Fruit fly (Drosophila melanogaster): ENCODE data around the gene Gld.

Gene Gld

dm6 chr3R:7249460-7249859, 16.0 kb downstream of the Gld start, which contains the start of the genes CG1227 and Dtwd2 (continued):
- peak; percentile 92 for TF ChIP-seq odd (GFP tag; optimal IDR thresholded peaks at IDR 0.05)
- TF ChIP-seq CG10366 (GFP tag; IDR thresholded peaks at IDR 0.05) = peak; percentile 91
- no peak for TF ChIP-seq Side (GFP tag; optimal IDR thresholded peaks at IDR 0.05)
- TF ChIP-seq sim (GFP tag; IDR thresholded peaks at IDR 0.05) = peak; percentile 66; the same call in 1 of the 2 replicates
- TF ChIP-seq Mes4 (GFP tag; optimal IDR thresholded peaks at IDR 0.05) = peak; percentile 27
- peak; percentile 41 for TF ChIP-seq Jarid2 (GFP tag; optimal IDR thresholded peaks at IDR 0.05)
- peak; percentile 92 for TF ChIP-seq NfI (GFP tag; optimal IDR thresholded peaks at IDR 0.05)
- no peak for TF ChIP-seq gsb-n (tag; optimal IDR thresholded peaks at IDR 0.05)
- TF ChIP-seq gsb (GFP tag; IDR thresholded peaks at IDR 0.05) = peak; percentile 81
- TF ChIP-seq CG2202 (tag; optimal IDR thresholded peaks at IDR 0.05) = peak; percentile 84
- TF ChIP-seq Spps (tag; optimal IDR thresholded peaks at IDR 0.05) = peak; percentile 85
- TF ChIP-seq danr (GFP tag; IDR thresholded peaks at IDR 0.05) = peak; percentile 56; the same call in 1 of the 2 replicates
- no peak; the same call in none of the 2 replicates for TF ChIP-seq chm (GFP tag; IDR thresholded peaks at IDR 0.05)
- TF ChIP-seq CG10959 (GFP tag; IDR thresholded peaks at IDR 0.05) = peak; percentile 55; the same call in 1 of the 2 replicates
- TF ChIP-seq CG11085 (GFP tag; IDR thresholded peaks at IDR 0.05) = peak; percentile 46; the same call in 1 of the 2 replicates
- TF ChIP-seq CG7786 (GFP tag; optimal IDR thresholded peaks at IDR 0.05) = peak; percentile 28
- no peak; the same call in 1 of the 2 replicates for TF ChIP-seq vvl (GFP tag; IDR thresholded peaks at IDR 0.05)
- TF ChIP-seq CG10431 (GFP tag; optimal IDR thresholded peaks at IDR 0.05) = peak; percentile 80
- TF ChIP-seq CG14710 (tag; optimal IDR thresholded peaks at IDR 0.05) = peak; percentile 88
- TF ChIP-seq CG3163 (GFP tag; optimal IDR thresholded peaks at IDR 0.05) = no peak
- TF ChIP-seq salm (tag; optimal IDR thresholded peaks at IDR 0.05) = no peak
- peak; percentile 57 for TF ChIP-seq gt (GFP tag; IDR thresholded peaks at IDR 0.05)
- no peak for TF ChIP-seq HLHmδ (GFP tag; optimal IDR thresholded peaks at IDR 0.05)
- TF ChIP-seq Nf-YC (tag; optimal IDR thresholded peaks at IDR 0.05) = no peak
- peak; percentile 87 for TF ChIP-seq caup (GFP tag; optimal IDR thresholded peaks at IDR 0.05; ENCODE audit: severe bottlenecking)
- peak; percentile 32 for TF ChIP-seq Dad (GFP tag; optimal IDR thresholded peaks at IDR 0.05)
- peak; percentile 7 for TF ChIP-seq tup (GFP tag; optimal IDR thresholded peaks at IDR 0.05)
- peak; percentile 50 for TF ChIP-seq HLH54F (GFP tag; optimal IDR thresholded peaks at IDR 0.05)
- peak; percentile 96 for TF ChIP-seq CG17829 (tag; optimal IDR thresholded peaks at IDR 0.05)
- peak; percentile 74 for TF ChIP-seq toy (GFP tag; IDR thresholded peaks at IDR 0.05)
- TF ChIP-seq ttk (GFP tag; IDR thresholded peaks at IDR 0.05) = peak; percentile 91
- TF ChIP-seq stwl (tag; optimal IDR thresholded peaks at IDR 0.05) = peak; percentile 60
- peak; percentile 87 for TF ChIP-seq ranshi (GFP tag; IDR thresholded peaks at IDR 0.05)
- TF ChIP-seq nom (GFP tag; optimal IDR thresholded peaks at IDR 0.05) = no peak
- peak; percentile 73 for TF ChIP-seq zfh2 (GFP tag; optimal IDR thresholded peaks at IDR 0.05)
- TF ChIP-seq CG10462 (GFP tag; optimal IDR thresholded peaks at IDR 0.05) = peak; percentile 75
- no peak for TF ChIP-seq Dip2 (GFP tag; IDR thresholded peaks at IDR 0.05)
- no peak for TF ChIP-seq CG11723 (GFP tag; optimal IDR thresholded peaks at IDR 0.05)
- no peak for TF ChIP-seq Doc3 (GFP tag; IDR thresholded peaks at IDR 0.05; ENCODE audit: partially characterized antibody)
- peak; percentile 49 for TF ChIP-seq sima (GFP tag; optimal IDR thresholded peaks at IDR 0.05)
- TF ChIP-seq cad (GFP tag; optimal IDR thresholded peaks at IDR 0.05) = no peak
- peak; percentile 94 for TF ChIP-seq Meics (GFP tag; optimal IDR thresholded peaks at IDR 0.05)
- TF ChIP-seq CG6813 (GFP tag; optimal IDR thresholded peaks at IDR 0.05) = peak; percentile 81
- TF ChIP-seq CG11247 (GFP tag; IDR thresholded peaks at IDR 0.05) = peak; percentile 89
- TF ChIP-seq CG14860 (GFP tag; IDR thresholded peaks at IDR 0.05; ENCODE audit: partially characterized antibody) = no peak
- peak; percentile 89 for TF ChIP-seq lmd (GFP tag; IDR thresholded peaks at IDR 0.05)
- peak; percentile 88 for TF ChIP-seq Max (GFP tag; optimal IDR thresholded peaks at IDR 0.05)
- TF ChIP-seq CG3281 (GFP tag; optimal IDR thresholded peaks at IDR 0.05) = peak; percentile 100
- TF ChIP-seq CG4360 (GFP tag; IDR thresholded peaks at IDR 0.05) = peak; percentile 68
- peak; percentile 97 for TF ChIP-seq CG12391 (tag; optimal IDR thresholded peaks at IDR 0.05)
- peak; percentile 88 for TF ChIP-seq CG17385 (GFP tag; optimal IDR thresholded peaks at IDR 0.05)
